Worm (Caenorhabditis elegans): Measurements from ENCODE around the gene gop-3.

Gene gop-3

DNA sequence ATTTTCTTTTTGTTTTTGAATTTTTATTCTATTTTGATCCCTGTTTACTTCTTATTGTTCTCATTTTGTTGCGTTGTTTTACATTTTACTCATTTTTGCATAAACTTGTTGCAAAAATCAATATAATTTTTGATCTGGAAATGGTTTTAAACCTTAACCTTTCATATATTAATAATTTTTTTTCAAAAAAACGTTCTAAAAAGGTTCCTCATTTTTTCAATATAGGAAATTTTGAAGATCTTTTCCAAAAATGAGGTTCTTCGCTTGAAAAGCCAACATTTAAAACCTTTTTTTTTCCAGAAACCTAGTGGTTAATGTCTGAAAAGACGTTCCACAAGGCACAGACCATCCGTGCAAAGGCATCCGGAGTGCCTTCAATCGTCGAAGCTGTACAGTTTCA lies at the start of gene gop-3:
Gene gop-3 (plus strand): TSS at position 301 of the 400 bp plus-strand sequence.
- TF ChIP-seq bed-1 (GFP tag; IDR thresholded peaks at IDR 0.05) (no peak), lin-54 (GFP tag; optimal IDR thresholded peaks at IDR 0.05) (no peak), tlf-1 (GFP tag; optimal IDR thresholded peaks at IDR 0.05) (no peak), sptf-2 (GFP tag; optimal IDR thresholded peaks at IDR 0.05) (no peak), pbrm-1 (GFP tag; IDR thresholded peaks at IDR 0.05) (no peak), mes-4 (tag; optimal IDR thresholded peaks at IDR 0.05) (no peak), F52B5.7 (tag; optimal IDR thresholded peaks at IDR 0.05) (no peak), tbx-9 (tag; optimal IDR thresholded peaks at IDR 0.05; ENCODE audit: borderline replicate concordance) (no peak), ztf-25 (GFP tag; IDR thresholded peaks at IDR 0.05) (no peak), snpc-1.3 (tag; optimal IDR thresholded peaks at IDR 0.05; ENCODE audit: insufficient read depth) (no peak), T26A5.8 (tag; optimal IDR thresholded peaks at IDR 0.05) (no peak), cebp-2 (GFP tag; IDR thresholded peaks at IDR 0.05) (no peak), ceh-58 (GFP tag; IDR thresholded peaks at IDR 0.05) (no peak), lin-40 (tag; optimal IDR thresholded peaks at IDR 0.05) (no peak), athp-1 (tag; optimal IDR thresholded peaks at IDR 0.05) (no peak), ztf-26 (tag; optimal IDR thresholded peaks at IDR 0.05) (no peak), dpl-1 (GFP tag; optimal IDR thresholded peaks at IDR 0.05) (no peak), efl-1 (GFP tag; optimal IDR thresholded peaks at IDR 0.05) (no peak), B0035.1 (tag; optimal IDR thresholded peaks at IDR 0.05) (no peak), snpc-4 (GFP tag; optimal IDR thresholded peaks at IDR 0.05) (no peak), snpc-4 (tag; optimal IDR thresholded peaks at IDR 0.05) (no peak)

DNA sequence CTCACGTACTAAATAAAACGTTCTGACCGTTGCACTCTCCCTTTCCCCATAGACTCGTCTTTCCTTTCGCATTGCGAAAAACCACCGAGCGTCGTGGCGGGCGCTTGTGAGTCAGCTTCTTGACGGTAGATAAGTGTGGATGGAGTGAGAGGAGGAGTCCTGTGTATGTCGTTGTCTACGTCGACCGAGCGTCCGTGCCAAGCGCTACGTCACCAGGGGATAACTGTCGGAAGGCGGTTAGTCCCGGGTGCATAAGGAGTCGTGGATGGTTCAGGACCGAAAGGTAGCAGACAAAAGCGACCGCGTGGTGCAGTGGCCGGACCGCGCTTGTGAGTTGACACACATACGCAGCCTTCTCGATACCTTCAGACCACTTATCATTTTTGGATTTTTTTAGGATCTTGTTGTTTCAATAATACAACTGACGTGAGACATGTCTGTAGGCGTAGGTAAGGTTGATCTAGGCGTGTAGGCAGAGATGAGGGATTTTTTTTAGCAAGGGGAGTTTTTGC lies 49.3 kb upstream of the gop-3 start:
- TF ChIP-seq F10E7.11 (tag; optimal IDR thresholded peaks at IDR 0.05) (peak; percentile 49), nhr-80 (tag; optimal IDR thresholded peaks at IDR 0.05) (peak; percentile 82), K12H6.12 (tag; optimal IDR thresholded peaks at IDR 0.05) (peak; percentile 78), let-607 (tag; optimal IDR thresholded peaks at IDR 0.05) (peak; percentile 48 to 60), ztf-6 (GFP tag; IDR thresholded peaks at IDR 0.05) (0 out of 2 replicates have a peak, but pooled peaks have one; percentile 5), K11D2.4 (GFP tag; IDR thresholded peaks at IDR 0.05) (peak; percentile 69), let-526 (GFP tag; IDR thresholded peaks at IDR 0.05) (0 out of 2 replicates have a peak, but pooled peaks have one; percentile 18), cebp-2 (GFP tag; IDR thresholded peaks at IDR 0.05) (0 out of 2 replicates have a peak, but pooled peaks have one; percentile 75), egrh-3 (GFP tag; IDR thresholded peaks at IDR 0.05) (peak; percentile 80), nhr-120 (GFP tag; IDR thresholded peaks at IDR 0.05) (0 out of 2 replicates have a peak, but pooled peaks have one; percentile 39), T07F8.4 (tag; optimal IDR thresholded peaks at IDR 0.05) (peak; percentile 36), lsl-1 (GFP tag; optimal IDR thresholded peaks at IDR 0.05) (peak; percentile 69), D2030.7 (GFP tag; IDR thresholded peaks at IDR 0.05) (peak; percentile 92), lag-1 (GFP tag; IDR thresholded peaks at IDR 0.05) (0 out of 2 replicates have a peak, but pooled peaks have one; percentile 68), B0261.1 (tag; optimal IDR thresholded peaks at IDR 0.05) (peak; percentile 68), C06A6.2 (GFP tag; conservative IDR thresholded peaks at IDR 0.05) (peak; percentile 59), tbp1 (GFP tag; optimal IDR thresholded peaks at IDR 0.05) (peak; percentile 81), dox-1 (GFP tag; IDR thresholded peaks at IDR 0.05) (peak; percentile 96; the same call in 1 of the 2 replicates), ztf-25 (GFP tag; IDR thresholded peaks at IDR 0.05) (0 out of 2 replicates have a peak, but pooled peaks have one; percentile 47), ceh-79 (tag; optimal IDR thresholded peaks at IDR 0.05) (peak; percentile 38), rcor-1 (GFP tag; IDR thresholded peaks at IDR 0.05) (peak; percentile 83), him-1 (tag; optimal IDR thresholded peaks at IDR 0.05) (peak; percentile 78), fkh-3 (tag; optimal IDR thresholded peaks at IDR 0.05) (peak; percentile 83), ztf-26 (tag; optimal IDR thresholded peaks at IDR 0.05) (peak; percentile 79), athp-1 (tag; optimal IDR thresholded peaks at IDR 0.05) (peak; percentile 57), aptf-2 (GFP tag; conservative IDR thresholded peaks at IDR 0.05) (0 out of 2 replicates have a peak, but pooled peaks have one; percentile 24), repo-1 (tag; optimal IDR thresholded peaks at IDR 0.05) (peak; percentile 79), zim-3 (tag; optimal IDR thresholded peaks at IDR 0.05) (peak; percentile 67), attf-6 (GFP tag; IDR thresholded peaks at IDR 0.05) (0 out of 2 replicates have a peak, but pooled peaks have one; percentile 23), dpff-1 (tag; optimal IDR thresholded peaks at IDR 0.05) (peak; percentile 64), hmg-1.2 (GFP tag; IDR thresholded peaks at IDR 0.05) (peak; percentile 69)

Measured in whole organism, young adult.